Worm (Caenorhabditis elegans) whole organism, L2 larva: ENCODE data around the gene M176.11.

Experiments
- C34F6.9 ChIP-seq: fragments of 150-350 bp; optimal IDR thresholded peaks from 2 replicates; lab custom pipeline; 2014; ENCODE audit warnings: missing biosample characterization, missing genetic modification characterization
- F13H6.1 ChIP-seq: sonication (generic microtip); optimal IDR thresholded peaks from 2 replicates; lab custom pipeline; 2016; ENCODE audit warnings: missing genetic modification characterization, missing compliant biosample characterization
- Y55F3AM.14 ChIP-seq: fragments of 200-800 bp; sonication (Bioruptor generic); optimal IDR thresholded peaks from 2 replicates; lab custom pipeline; 2018; ENCODE audit warnings: mild to moderate bottlenecking, missing genetic modification characterization, missing compliant biosample characterization
- ZK546.5 ChIP-seq: sonication (generic microtip); optimal IDR thresholded peaks from 2 replicates; lab custom pipeline; 2017; ENCODE audit warnings: missing biosample characterization, missing genetic modification characterization
- alr-1 ChIP-seq: fragments of 150-350 bp; optimal IDR thresholded peaks from 2 replicates; lab custom pipeline; 2014; ENCODE audit warnings: missing biosample characterization, missing genetic modification characterization
- ama-1 ChIP-seq: fragments of 150-350 bp; optimal IDR thresholded peaks from 2 replicates; lab custom pipeline; 2018; ENCODE audit warnings: inconsistent platforms
- blmp-1 ChIP-seq: sonication (generic microtip); optimal IDR thresholded peaks from 2 replicates; lab custom pipeline; 2017; ENCODE audit warnings: missing genetic modification characterization, mild to moderate bottlenecking, missing compliant biosample characterization, antibody characterized with exemption, moderate library complexity; ENCODE audit not compliant: insufficient read depth
- ceh-16 ChIP-seq: fragments of 150-350 bp; optimal IDR thresholded peaks from 2 replicates; lab custom pipeline; 2014; ENCODE audit warnings: missing biosample characterization, missing genetic modification characterization
- ceh-82 ChIP-seq: fragments of 150-350 bp; optimal IDR thresholded peaks from 2 replicates; lab custom pipeline; 2014; ENCODE audit warnings: missing biosample characterization, missing genetic modification characterization
- crh-2 ChIP-seq: sonication (generic microtip); optimal IDR thresholded peaks from 2 replicates; lab custom pipeline; 2017; ENCODE audit warnings: missing biosample characterization, missing genetic modification characterization
- dmd-4 ChIP-seq: sonication (generic microtip); optimal IDR thresholded peaks from 2 replicates; lab custom pipeline; 2017; ENCODE audit warnings: missing biosample characterization, missing genetic modification characterization
- egl-27 ChIP-seq: sonication (generic microtip); optimal IDR thresholded peaks from 3 replicates; lab custom pipeline; 2017; ENCODE audit warnings: missing biosample characterization, missing genetic modification reagents, missing genetic modification characterization
- elt-3 ChIP-seq: sonication (generic microtip); optimal IDR thresholded peaks from 2 replicates; lab custom pipeline; 2017; ENCODE audit warnings: missing biosample characterization, missing genetic modification characterization
- lin-11 ChIP-seq: fragments of 150-350 bp; sonication (generic microtip); optimal IDR thresholded peaks from 2 replicates; lab custom pipeline; 2014; ENCODE audit warnings: missing biosample characterization, missing genetic modification characterization, inconsistent platforms, mixed read lengths
- lin-13 ChIP-seq: fragments of 150-350 bp; optimal IDR thresholded peaks from 2 replicates; lab custom pipeline; 2014; ENCODE audit warnings: missing biosample characterization, missing genetic modification reagents, missing genetic modification characterization
- lin-39 ChIP-seq: fragments of 150-350 bp; optimal IDR thresholded peaks from 2 replicates; lab custom pipeline; 2014; ENCODE audit warnings: missing biosample characterization, missing genetic modification reagents, missing genetic modification characterization
- lsy-2 ChIP-seq, 2 experiments: fragments of 150-350 bp in 1 of 2; sonication (generic microtip) in 1 of 2; optimal IDR thresholded peaks; 2 replicates each; lab custom pipeline; 2014 to 2017; ENCODE audit warnings: missing biosample characterization in 2 of 2, missing genetic modification characterization in 2 of 2
- mab-5 ChIP-seq: fragments of 150-350 bp; optimal IDR thresholded peaks from 2 replicates; lab custom pipeline; 2014; ENCODE audit warnings: missing biosample characterization, missing genetic modification characterization
- mbf-1 ChIP-seq: sonication (generic microtip); optimal IDR thresholded peaks from 2 replicates; lab custom pipeline; 2017; ENCODE audit warnings: missing biosample characterization, missing genetic modification characterization
- mdl-1 ChIP-seq, 2 experiments: fragments of 150-350 bp in 1 of 2; sonication (generic microtip) in 1 of 2; optimal IDR thresholded peaks; 2 replicates each; lab custom pipeline; 2017; ENCODE audit warnings: missing biosample characterization in 2 of 2, missing genetic modification characterization in 2 of 2
- nhr-10 ChIP-seq: sonication (generic microtip); optimal IDR thresholded peaks from 2 replicates; lab custom pipeline; 2017; ENCODE audit warnings: missing biosample characterization, missing genetic modification characterization
- nhr-12 ChIP-seq: fragments of 150-350 bp; optimal IDR thresholded peaks from 2 replicates; lab custom pipeline; 2014; ENCODE audit warnings: missing biosample characterization, missing genetic modification characterization
- nhr-129 ChIP-seq: fragments of 150-350 bp; optimal IDR thresholded peaks from 2 replicates; lab custom pipeline; 2014; ENCODE audit warnings: missing biosample characterization, missing genetic modification characterization
- nhr-21 ChIP-seq: fragments of 150-350 bp; optimal IDR thresholded peaks from 2 replicates; lab custom pipeline; 2014; ENCODE audit warnings: missing biosample characterization, missing genetic modification characterization
- nhr-23 ChIP-seq: fragments of 150-350 bp; optimal IDR thresholded peaks from 2 replicates; lab custom pipeline; 2014; ENCODE audit warnings: missing biosample characterization, missing genetic modification reagents, missing genetic modification characterization
- nhr-237 ChIP-seq: fragments of 150-350 bp; optimal IDR thresholded peaks from 2 replicates; lab custom pipeline; 2014; ENCODE audit warnings: missing biosample characterization, missing genetic modification characterization
- nhr-25 ChIP-seq: fragments of 150-350 bp; sonication (generic microtip); optimal IDR thresholded peaks from 3 replicates; lab custom pipeline; 2014; ENCODE audit warnings: missing biosample characterization, missing genetic modification characterization
- nhr-77 ChIP-seq: fragments of 150-350 bp; optimal IDR thresholded peaks from 2 replicates; lab custom pipeline; 2014; ENCODE audit warnings: missing biosample characterization, missing genetic modification characterization
- peb-1 ChIP-seq: fragments of 150-350 bp; optimal IDR thresholded peaks from 2 replicates; lab custom pipeline; 2014; ENCODE audit warnings: missing biosample characterization, missing genetic modification characterization
- sem-4 ChIP-seq: fragments of 150-350 bp; optimal IDR thresholded peaks from 2 replicates; lab custom pipeline; 2014; ENCODE audit warnings: missing biosample characterization, missing genetic modification reagents, missing genetic modification characterization
- sma-3 ChIP-seq: sonication (generic microtip); optimal IDR thresholded peaks from 2 replicates; lab custom pipeline; 2016; ENCODE audit warnings: missing genetic modification reagents, missing genetic modification characterization, missing compliant biosample characterization
- sma-9 ChIP-seq, 2 experiments: fragments of 150-350 bp in 1 of 2; sonication (generic microtip) in 1 of 2; optimal IDR thresholded peaks; 2 replicates each; lab custom pipeline; 2014 to 2016; ENCODE audit warnings: missing genetic modification characterization in 2 of 2, mild to moderate bottlenecking in 1 of 2, missing biosample characterization in 1 of 2, missing compliant biosample characterization in 1 of 2, missing genetic modification reagents in 1 of 2, moderate library complexity in 1 of 2
- snpc-4 ChIP-seq: fragments of 150-350 bp; optimal IDR thresholded peaks from 2 replicates; lab custom pipeline; 2014; ENCODE audit warnings: missing biosample characterization, missing genetic modification characterization
- unc-39 ChIP-seq: fragments of 150-350 bp; optimal IDR thresholded peaks from 2 replicates; lab custom pipeline; 2014; ENCODE audit warnings: missing biosample characterization, missing genetic modification characterization
- unc-55 ChIP-seq: fragments of 150-350 bp; sonication (generic microtip); optimal IDR thresholded peaks from 3 replicates; lab custom pipeline; 2014; ENCODE audit warnings: missing biosample characterization, missing genetic modification reagents, missing genetic modification characterization
- unc-62 ChIP-seq: fragments of 150-350 bp; optimal IDR thresholded peaks from 2 replicates; lab custom pipeline; 2014; ENCODE audit warnings: missing biosample characterization, missing genetic modification reagents, missing genetic modification characterization
- zag-1 ChIP-seq: fragments of 150-350 bp; optimal IDR thresholded peaks from 2 replicates; lab custom pipeline; 2014; ENCODE audit warnings: missing biosample characterization, missing genetic modification characterization
- ztf-1 ChIP-seq: fragments of 200-800 bp; sonication (Bioruptor generic); conservative IDR thresholded peaks from 2 replicates; pipeline ENCODE4 v1.3.6; 2022; ENCODE audit warnings: missing genetic modification characterization, missing compliant biosample characterization
- ztf-11 ChIP-seq: sonication (generic microtip); optimal IDR thresholded peaks from 2 replicates; lab custom pipeline; 2017; ENCODE audit warnings: missing biosample characterization, missing genetic modification characterization
- ztf-4 ChIP-seq: fragments of 150-350 bp; optimal IDR thresholded peaks from 2 replicates; lab custom pipeline; 2014; ENCODE audit warnings: missing biosample characterization, missing genetic modification characterization

The M176.11 gene

DNA sequence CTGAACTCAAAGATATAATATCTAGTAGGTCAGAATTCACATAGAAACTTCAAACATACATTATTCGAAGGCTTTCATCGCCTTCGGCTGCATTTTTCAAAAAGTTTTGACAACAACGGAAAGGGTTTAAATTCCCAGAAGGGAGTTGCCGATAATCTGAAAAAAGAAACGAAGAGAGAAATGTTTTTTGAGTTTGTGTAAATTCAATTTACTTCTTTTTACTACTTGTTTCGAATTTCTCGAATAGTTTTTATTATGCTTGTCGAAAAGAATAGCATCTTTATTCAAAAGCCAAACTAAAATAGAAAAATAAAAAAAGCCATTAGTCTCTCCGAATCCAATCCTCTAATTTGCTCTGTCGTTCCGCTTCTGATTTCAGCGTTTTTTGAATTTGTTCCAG lies 9.1 kb downstream of the M176.11 start:
- no peak for TF ChIP-seq blmp-1 (tag; lab: Kevin White, UChicago)
- no peak for TF ChIP-seq nhr-21
- TF ChIP-seq sem-4 (tag; lab: Kevin White, UChicago) = no peak
- no peak for TF ChIP-seq ceh-16 (tag; lab: Kevin White, UChicago)
- no peak for TF ChIP-seq snpc-4 (tag; lab: Kevin White, UChicago)
- TF ChIP-seq alr-1 (tag; lab: Kevin White, UChicago) = no peak
- TF ChIP-seq nhr-129 (tag; lab: Kevin White, UChicago) = no peak
- no peak for TF ChIP-seq ZK546.5 (tag; lab: Kevin White, UChicago)

DNA sequence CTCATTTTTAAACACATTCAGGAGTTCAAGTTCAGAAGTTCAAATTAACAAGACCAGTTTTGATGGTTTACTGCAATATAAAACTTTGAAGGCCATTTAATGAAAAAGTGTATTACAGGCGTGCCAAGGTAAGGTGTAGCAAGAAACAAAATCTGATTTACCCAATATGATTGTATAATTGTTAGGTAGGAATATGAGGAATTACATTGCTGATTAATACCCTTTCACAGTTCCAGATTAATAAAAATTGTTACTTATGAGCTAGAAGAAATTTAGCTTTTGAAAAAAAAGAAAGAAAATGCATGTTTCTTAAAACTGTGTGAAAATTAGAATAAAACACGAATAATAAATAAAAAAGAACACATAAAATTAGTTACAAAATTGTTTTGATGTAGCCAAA lies 11.5 kb downstream of the M176.11 start, which contains the start of gene kin-15:
Gene kin-15 (minus strand): TSS at position 101 of the 400 bp plus-strand sequence.
- TF ChIP-seq crh-2 (tag; lab: Kevin White, UChicago) (no peak), nhr-25 (tag; lab: Kevin White, UChicago) (peak; percentile 26)

DNA sequence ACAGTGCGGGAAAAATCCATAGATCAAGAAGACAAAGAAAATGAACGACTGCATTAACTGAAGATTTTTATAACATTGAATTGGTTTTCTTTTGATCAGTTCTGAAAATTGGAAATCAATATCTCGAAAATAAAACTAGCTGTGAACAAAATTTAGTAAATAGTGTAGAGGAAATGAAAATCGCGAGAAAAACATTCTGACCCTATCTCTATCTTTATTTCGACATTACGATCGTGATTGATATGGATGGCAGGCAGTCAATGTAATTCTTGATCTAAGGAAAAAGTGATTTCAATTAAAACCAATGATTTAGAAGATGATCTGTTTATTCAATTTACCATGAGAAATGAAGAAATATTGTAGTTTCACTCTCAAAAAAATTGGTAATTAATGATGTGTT lies 13.9 kb downstream of the M176.11 start, which contains the start of gene kin-16:
Gene kin-16 (minus strand): TSS at position 101 of the 400 bp plus-strand sequence.
- TF ChIP-seq nhr-129 (tag; lab: Kevin White, UChicago) (no peak), unc-55 (GFP tag; lab: Kevin White, UChicago) (no peak), ztf-11 (tag; lab: Kevin White, UChicago) (no peak), ztf-1 (GFP tag; lab: Robert Waterston, UW) (no peak), F13H6.1 (tag; lab: Kevin White, UChicago) (no peak), lsy-2 (tag; optimal IDR thresholded peaks at IDR 0.05; lab: Kevin White, UChicago) (no peak), nhr-23 (tag; lab: Kevin White, UChicago) (no peak), ama-1 (lab: Kevin White, UChicago) (no peak), crh-2 (tag; lab: Kevin White, UChicago) (no peak), lin-13 (no peak), ZK546.5 (tag; lab: Kevin White, UChicago) (no peak), nhr-77 (tag; lab: Kevin White, UChicago) (no peak), unc-62 (no peak), egl-27 (no peak), peb-1 (tag; lab: Kevin White, UChicago) (no peak)
- TF ChIP-seq, all 48 proteins: peak for 0

DNA sequence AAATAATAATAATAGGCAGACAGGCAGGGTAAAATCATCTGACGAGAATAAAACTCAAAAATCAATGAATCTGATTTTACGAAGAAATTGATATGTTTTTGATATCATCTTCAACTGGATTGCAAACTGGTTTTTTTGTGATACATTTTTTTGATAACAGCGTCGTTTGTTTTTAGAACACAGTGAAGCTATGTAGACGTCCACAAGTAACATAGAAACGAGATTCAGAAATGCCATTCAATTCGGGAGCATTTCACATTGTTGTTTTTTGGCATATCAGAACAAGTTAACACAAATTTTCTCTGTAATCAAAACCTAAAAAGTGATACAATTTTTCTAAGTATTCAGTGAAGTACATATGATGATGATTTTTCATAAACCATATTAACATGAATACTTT lies 16.2 kb downstream of the M176.11 start, which contains the start of gene chil-13:
Gene chil-13 (minus strand): TSS at position 101 of the 400 bp plus-strand sequence.
- TF ChIP-seq ceh-16 (tag; lab: Kevin White, UChicago) = no peak
- TF ChIP-seq C34F6.9 (tag; lab: Kevin White, UChicago) = no peak
- no peak for TF ChIP-seq mab-5 (tag; lab: Kevin White, UChicago)
- TF ChIP-seq peb-1 (tag; lab: Kevin White, UChicago) = no peak
- no peak for TF ChIP-seq lin-11 (tag; lab: Kevin White, UChicago)
- no peak for TF ChIP-seq nhr-12 (tag; lab: Kevin White, UChicago)
- no peak for TF ChIP-seq dmd-4
- no peak for TF ChIP-seq ztf-4 (tag; lab: Kevin White, UChicago)
- TF ChIP-seq nhr-25 (tag; lab: Kevin White, UChicago) = no peak
- TF ChIP-seq snpc-4 (tag; lab: Kevin White, UChicago) = no peak
- TF ChIP-seq lsy-2 (tag; optimal IDR thresholded peaks at IDR 0.05; lab: Kevin White, UChicago) = no peak
- no peak for TF ChIP-seq unc-39 (tag; lab: Kevin White, UChicago)
- no peak for TF ChIP-seq lin-39 (tag; lab: Kevin White, UChicago)
- TF ChIP-seq nhr-237 (tag; lab: Kevin White, UChicago) = no peak
- TF ChIP-seq mbf-1 = no peak
- TF ChIP-seq nhr-10 (tag; lab: Kevin White, UChicago) = no peak
- TF ChIP-seq sem-4 (tag; lab: Kevin White, UChicago) = no peak
- no peak for TF ChIP-seq sma-3 (GFP tag; lab: Kevin White, UChicago)
- no peak for TF ChIP-seq crh-2 (tag; lab: Kevin White, UChicago)
- TF ChIP-seq zag-1 (tag; lab: Kevin White, UChicago) = no peak

DNA sequence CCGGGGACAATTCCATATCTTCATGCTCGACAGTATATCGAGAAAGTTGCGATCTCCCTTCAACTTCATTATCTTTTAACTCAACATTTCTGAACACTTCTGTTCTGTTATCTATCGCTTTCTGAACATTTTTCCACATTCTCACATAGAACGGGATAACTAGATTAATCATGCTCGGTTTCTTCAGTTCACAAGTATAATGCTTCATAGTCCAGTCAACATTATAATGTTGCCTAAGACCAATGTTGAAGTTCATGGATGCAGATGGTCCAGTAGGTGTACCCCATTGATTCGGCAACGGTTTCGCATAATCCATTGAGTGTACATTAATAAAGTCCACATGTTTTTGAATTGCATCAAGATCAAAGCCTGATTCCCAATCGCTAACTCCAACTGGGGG lies 16.8 kb downstream of the M176.11 start:
- no peak for TF ChIP-seq nhr-25 (tag; lab: Kevin White, UChicago)
- no peak for TF ChIP-seq unc-55 (GFP tag; lab: Kevin White, UChicago)
- TF ChIP-seq dmd-4 = no peak
- no peak for TF ChIP-seq elt-3 (tag; lab: Kevin White, UChicago)
- TF ChIP-seq lsy-2 (tag; optimal IDR thresholded peaks at IDR 0.05; lab: Kevin White, UChicago) = no peak
- no peak for TF ChIP-seq ZK546.5 (tag; lab: Kevin White, UChicago)
- TF ChIP-seq sma-9 (GFP tag; optimal IDR thresholded peaks at IDR 0.05; lab: Kevin White, UChicago) = no peak
- no peak for TF ChIP-seq sma-9 (tag; optimal IDR thresholded peaks at IDR 0.05; lab: Kevin White, UChicago)
- no peak for TF ChIP-seq mdl-1 (tag; optimal IDR thresholded peaks at IDR 0.05; lab: Kevin White, UChicago)
- TF ChIP-seq ama-1 (lab: Kevin White, UChicago) = no peak
- no peak for TF ChIP-seq egl-27
- no peak for TF ChIP-seq ceh-82 (tag; lab: Kevin White, UChicago)
- no peak for TF ChIP-seq Y55F3AM.14 (GFP tag; lab: Kevin White, UChicago)
- TF ChIP-seq sem-4 (tag; lab: Kevin White, UChicago) = no peak
- TF ChIP-seq, all 48 proteins: peak for 0
